Worm (Caenorhabditis elegans) whole organism, L2 larva: ENCODE data around the gene F53F4.7.

ENCODE experiments used
- alr-1 ChIP-seq: fragments of 150-350 bp; optimal IDR thresholded peaks from 2 replicates; lab custom pipeline; 2014; ENCODE audit warnings: missing biosample characterization, missing genetic modification characterization
- ama-1 ChIP-seq: fragments of 150-350 bp; optimal IDR thresholded peaks from 2 replicates; lab custom pipeline; 2018; ENCODE audit warnings: inconsistent platforms
- ceh-16 ChIP-seq: fragments of 150-350 bp; optimal IDR thresholded peaks from 2 replicates; lab custom pipeline; 2014; ENCODE audit warnings: missing biosample characterization, missing genetic modification characterization
- crh-2 ChIP-seq: sonication (generic microtip); optimal IDR thresholded peaks from 2 replicates; lab custom pipeline; 2017; ENCODE audit warnings: missing biosample characterization, missing genetic modification characterization
- elt-1 ChIP-seq: fragments of 150-350 bp; optimal IDR thresholded peaks from 2 replicates; lab custom pipeline; 2014; ENCODE audit warnings: missing biosample characterization, missing genetic modification characterization
- fos-1 ChIP-seq: fragments of 150-350 bp; optimal IDR thresholded peaks from 2 replicates; lab custom pipeline; 2014; ENCODE audit warnings: missing biosample characterization, missing genetic modification characterization
- gmeb-1 ChIP-seq: fragments of 150-350 bp; optimal IDR thresholded peaks from 2 replicates; lab custom pipeline; 2014; ENCODE audit warnings: missing biosample characterization, missing genetic modification characterization
- lin-11 ChIP-seq: fragments of 150-350 bp; sonication (generic microtip); optimal IDR thresholded peaks from 2 replicates; lab custom pipeline; 2014; ENCODE audit warnings: missing biosample characterization, missing genetic modification characterization, inconsistent platforms, mixed read lengths
- mdl-1 ChIP-seq, 2 experiments: fragments of 150-350 bp in 1 of 2; sonication (generic microtip) in 1 of 2; optimal IDR thresholded peaks; 2 replicates each; lab custom pipeline; 2017; ENCODE audit warnings: missing biosample characterization in 2 of 2, missing genetic modification characterization in 2 of 2
- nhr-10 ChIP-seq: sonication (generic microtip); optimal IDR thresholded peaks from 2 replicates; lab custom pipeline; 2017; ENCODE audit warnings: missing biosample characterization, missing genetic modification characterization
- nhr-11 ChIP-seq: fragments of 150-350 bp; optimal IDR thresholded peaks from 2 replicates; lab custom pipeline; 2014; ENCODE audit warnings: missing biosample characterization, missing genetic modification characterization
- nhr-129 ChIP-seq: fragments of 150-350 bp; optimal IDR thresholded peaks from 2 replicates; lab custom pipeline; 2014; ENCODE audit warnings: missing biosample characterization, missing genetic modification characterization
- nhr-21 ChIP-seq: fragments of 150-350 bp; optimal IDR thresholded peaks from 2 replicates; lab custom pipeline; 2014; ENCODE audit warnings: missing biosample characterization, missing genetic modification characterization
- nhr-25 ChIP-seq: fragments of 150-350 bp; sonication (generic microtip); optimal IDR thresholded peaks from 3 replicates; lab custom pipeline; 2014; ENCODE audit warnings: missing biosample characterization, missing genetic modification characterization
- nhr-6 ChIP-seq: fragments of 150-350 bp; optimal IDR thresholded peaks from 2 replicates; lab custom pipeline; 2014; ENCODE audit warnings: missing biosample characterization, missing genetic modification characterization
- nhr-77 ChIP-seq: fragments of 150-350 bp; optimal IDR thresholded peaks from 2 replicates; lab custom pipeline; 2014; ENCODE audit warnings: missing biosample characterization, missing genetic modification characterization
- peb-1 ChIP-seq: fragments of 150-350 bp; optimal IDR thresholded peaks from 2 replicates; lab custom pipeline; 2014; ENCODE audit warnings: missing biosample characterization, missing genetic modification characterization
- sem-4 ChIP-seq: fragments of 150-350 bp; optimal IDR thresholded peaks from 2 replicates; lab custom pipeline; 2014; ENCODE audit warnings: missing biosample characterization, missing genetic modification reagents, missing genetic modification characterization
- sma-3 ChIP-seq: sonication (generic microtip); optimal IDR thresholded peaks from 2 replicates; lab custom pipeline; 2016; ENCODE audit warnings: missing genetic modification reagents, missing genetic modification characterization, missing compliant biosample characterization
- sma-9 ChIP-seq, 2 experiments: fragments of 150-350 bp in 1 of 2; sonication (generic microtip) in 1 of 2; optimal IDR thresholded peaks; 2 replicates each; lab custom pipeline; 2014 to 2016; ENCODE audit warnings: missing genetic modification characterization in 2 of 2, mild to moderate bottlenecking in 1 of 2, missing biosample characterization in 1 of 2, missing compliant biosample characterization in 1 of 2, missing genetic modification reagents in 1 of 2, moderate library complexity in 1 of 2
- snpc-4 ChIP-seq: fragments of 150-350 bp; optimal IDR thresholded peaks from 2 replicates; lab custom pipeline; 2014; ENCODE audit warnings: missing biosample characterization, missing genetic modification characterization
- unc-39 ChIP-seq: fragments of 150-350 bp; optimal IDR thresholded peaks from 2 replicates; lab custom pipeline; 2014; ENCODE audit warnings: missing biosample characterization, missing genetic modification characterization
- unc-55 ChIP-seq: fragments of 150-350 bp; sonication (generic microtip); optimal IDR thresholded peaks from 3 replicates; lab custom pipeline; 2014; ENCODE audit warnings: missing biosample characterization, missing genetic modification reagents, missing genetic modification characterization
- ztf-1 ChIP-seq: fragments of 200-800 bp; sonication (Bioruptor generic); conservative IDR thresholded peaks from 2 replicates; pipeline ENCODE4 v1.3.6; 2022; ENCODE audit warnings: missing genetic modification characterization, missing compliant biosample characterization
- ztf-4 ChIP-seq: fragments of 150-350 bp; optimal IDR thresholded peaks from 2 replicates; lab custom pipeline; 2014; ENCODE audit warnings: missing biosample characterization, missing genetic modification characterization

Gene F53F4.7

DNA sequence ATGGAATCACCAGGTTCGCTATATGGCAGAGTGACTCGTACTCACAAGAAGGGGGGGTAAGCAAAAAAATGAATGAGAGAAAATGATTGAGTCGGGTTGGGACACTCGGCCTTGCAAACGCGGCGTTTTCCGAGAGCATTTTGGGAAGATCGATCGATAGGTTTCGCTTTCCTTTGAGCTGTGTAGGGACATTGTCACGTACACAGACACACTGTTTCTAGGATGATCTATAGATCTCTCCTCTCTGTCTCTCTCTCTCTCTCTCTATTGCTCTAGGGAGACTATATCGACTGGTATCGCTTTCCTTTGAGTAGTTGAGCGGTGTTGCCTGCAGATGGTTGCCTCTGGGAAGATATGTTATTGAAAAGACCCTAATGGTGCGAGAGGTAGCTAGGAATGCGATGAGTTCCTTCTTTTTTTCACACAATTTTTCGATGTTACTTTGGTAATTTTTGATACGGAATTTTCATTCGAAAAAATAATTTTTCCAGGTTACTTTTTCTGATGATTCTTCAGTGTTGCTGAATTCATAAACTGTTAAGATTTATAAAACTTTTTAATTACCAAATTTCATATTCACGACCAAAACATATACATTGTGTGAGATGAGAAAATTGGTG lies 36.1 kb upstream of the F53F4.7 start, which contains the start of gene H37A05.4 (continued):
- peak; percentile 44 for TF ChIP-seq sma-3 (GFP tag; lab: Kevin White, UChicago)
- no peak for TF ChIP-seq gmeb-1
- TF ChIP-seq sem-4 (tag; lab: Kevin White, UChicago) = no peak
- TF ChIP-seq ceh-16 (tag; lab: Kevin White, UChicago) = no peak
- no peak for TF ChIP-seq nhr-21
- TF ChIP-seq elt-1 (tag; lab: Kevin White, UChicago) = no peak
- TF ChIP-seq ztf-4 (tag; lab: Kevin White, UChicago) = peak; percentile 75
- TF ChIP-seq nhr-129 (tag; lab: Kevin White, UChicago) = no peak
- no peak for TF ChIP-seq nhr-11 (tag; lab: Kevin White, UChicago)
- no peak for TF ChIP-seq unc-55 (GFP tag; lab: Kevin White, UChicago)

ce11 chrV:13647617-13648016 lies 33.8 kb upstream of the F53F4.7 start:
- TF ChIP-seq snpc-4 (tag; lab: Kevin White, UChicago) = no peak
- no peak for TF ChIP-seq fos-1 (tag; lab: Kevin White, UChicago)
- TF ChIP-seq nhr-25 (tag; lab: Kevin White, UChicago) = no peak
- no peak for TF ChIP-seq sem-4 (tag; lab: Kevin White, UChicago)
- TF ChIP-seq nhr-77 = no peak
- TF ChIP-seq nhr-10 = no peak
- no peak for TF ChIP-seq nhr-129 (tag; lab: Kevin White, UChicago)
- TF ChIP-seq ama-1 (lab: Kevin White, UChicago) = no peak
- TF ChIP-seq peb-1 (tag; lab: Kevin White, UChicago) = no peak
- TF ChIP-seq, all 48 proteins: peak for 0

- no peak for TF ChIP-seq ama-1 (lab: Kevin White, UChicago)
- no peak for TF ChIP-seq mdl-1 (tag; optimal IDR thresholded peaks at IDR 0.05; lab: Kevin White, UChicago)
These were observed 33.4 kb upstream of the F53F4.7 start for ce11 chrV:13647185-13647584.

DNA sequence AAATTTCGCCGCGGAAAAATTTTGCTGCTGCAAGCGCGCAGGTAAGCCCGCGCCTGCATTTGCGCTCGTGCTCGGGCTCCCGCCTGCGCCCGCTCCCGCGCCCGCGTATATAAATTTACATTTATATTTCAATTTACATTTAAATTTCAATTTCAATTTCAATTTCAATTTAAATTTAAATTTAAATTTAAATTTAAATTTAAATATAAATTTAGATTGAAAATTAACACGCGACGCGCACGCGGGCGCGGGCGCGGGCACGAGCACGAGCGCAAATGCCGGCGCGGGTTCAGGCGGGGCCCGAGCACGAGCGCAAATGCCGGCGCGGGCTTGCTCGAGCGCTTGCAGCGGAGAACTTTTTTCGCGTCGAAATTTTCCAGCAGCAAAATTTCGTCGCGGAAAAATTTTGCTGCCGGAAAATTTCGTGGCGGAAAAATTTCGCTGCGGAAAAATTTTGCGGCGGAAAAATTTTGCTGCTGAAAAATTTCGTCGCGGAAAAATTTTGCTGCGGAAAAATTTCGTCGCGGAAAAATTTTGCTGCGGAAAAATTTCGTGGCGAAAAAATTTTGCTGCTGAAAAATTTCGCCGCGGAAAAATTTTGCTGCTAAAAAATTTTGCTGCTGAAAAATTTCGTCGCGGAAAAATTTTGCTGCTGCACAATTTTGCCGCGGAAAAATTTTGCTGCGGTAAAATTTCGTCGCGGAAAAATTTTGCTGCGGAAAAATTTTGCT lies 32.2 kb upstream of the F53F4.7 start:
- no peak for TF ChIP-seq nhr-129 (tag; lab: Kevin White, UChicago)

DNA sequence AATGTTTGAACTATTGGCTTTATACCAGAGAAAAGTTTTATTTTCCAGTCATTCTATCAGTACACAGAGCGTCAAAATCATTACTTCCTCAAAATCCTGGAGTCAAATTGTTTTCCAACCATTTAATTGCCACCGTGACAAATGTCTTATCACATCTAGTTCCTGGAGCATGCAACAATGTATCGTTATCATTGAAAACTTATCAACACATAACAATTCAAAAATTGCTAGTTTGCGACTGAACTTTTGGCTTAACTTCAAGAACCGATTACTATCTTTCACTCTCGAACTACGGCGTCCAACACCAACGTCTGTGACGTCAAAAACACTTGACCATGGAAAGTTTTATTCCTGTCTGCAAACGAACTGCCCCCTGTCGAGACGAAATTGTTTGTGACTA lies 24.3 kb upstream of the F53F4.7 start:
- TF ChIP-seq sma-9 (GFP tag; optimal IDR thresholded peaks at IDR 0.05; lab: Kevin White, UChicago) (peak; percentile 53), sma-9 (tag; optimal IDR thresholded peaks at IDR 0.05; lab: Kevin White, UChicago) (no peak), fos-1 (tag; lab: Kevin White, UChicago) (peak; percentile 79), crh-2 (tag; lab: Kevin White, UChicago) (peak; percentile 37), nhr-77 (no peak)

- TF ChIP-seq nhr-25 (tag; lab: Kevin White, UChicago) (no peak), nhr-10 (no peak), ceh-16 (tag; lab: Kevin White, UChicago) (no peak), elt-1 (tag; lab: Kevin White, UChicago) (no peak), unc-39 (no peak), alr-1 (no peak), nhr-129 (tag; lab: Kevin White, UChicago) (no peak), sem-4 (tag; lab: Kevin White, UChicago) (no peak), lin-11 (tag; lab: Kevin White, UChicago) (no peak), fos-1 (tag; lab: Kevin White, UChicago) (no peak), mdl-1 (tag; optimal IDR thresholded peaks at IDR 0.05; lab: Kevin White, UChicago) (no peak), nhr-6 (no peak)
These were observed 22.6 kb upstream of the F53F4.7 start for ce11 chrV:13636411-13636810.

- TF ChIP-seq crh-2 (tag; lab: Kevin White, UChicago) = no peak
- TF ChIP-seq lin-11 (tag; lab: Kevin White, UChicago) = no peak
- no peak for TF ChIP-seq sma-9 (GFP tag; optimal IDR thresholded peaks at IDR 0.05; lab: Kevin White, UChicago)
- no peak for TF ChIP-seq sma-9 (tag; optimal IDR thresholded peaks at IDR 0.05; lab: Kevin White, UChicago)
- TF ChIP-seq ztf-1 (GFP tag; lab: Robert Waterston, UW) = no peak
These were observed 20.4 kb upstream of the F53F4.7 start, which contains the start of gene H37A05.2 for ce11 chrV:13634149-13634548. TSS of gene H37A05.2 (minus strand) at chrV:13634249.
